Worm (Caenorhabditis elegans): ENCODE results near the gene F55C9.11.
"Not testable (repeated sequence)": the region's sequence is repeated elsewhere in the genome, so short reads cannot be mapped to it uniquely, and the experiment has no call there.

Gene F55C9.11

DNA sequence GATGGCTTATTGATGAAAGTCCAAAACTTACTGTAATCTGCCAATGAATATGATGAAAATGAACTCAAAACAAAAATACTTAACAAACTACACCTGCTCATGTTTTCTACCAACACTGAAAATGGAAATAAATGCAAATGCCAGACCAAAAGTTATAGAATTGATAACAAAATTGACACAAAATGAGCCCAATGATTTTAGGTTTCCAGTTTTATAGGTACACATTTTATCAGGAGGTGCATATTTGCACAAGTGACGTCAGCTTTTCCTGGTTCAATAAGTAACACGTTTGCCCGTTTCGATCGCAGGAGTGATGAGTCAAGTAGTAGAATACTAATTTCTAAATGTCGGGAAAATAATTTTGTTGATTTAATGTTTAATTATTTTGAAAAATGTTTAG is 12.8 kb downstream of the F55C9.11 start, which contains the start of gene F55C9.6:
F55C9.6 (minus strand) TSS at position 101 of the 400 bp plus-strand sequence.
- no peak for TF ChIP-seq med-1 (GFP tag; optimal IDR thresholded peaks at IDR 0.05; ENCODE audit: insufficient read depth)

DNA sequence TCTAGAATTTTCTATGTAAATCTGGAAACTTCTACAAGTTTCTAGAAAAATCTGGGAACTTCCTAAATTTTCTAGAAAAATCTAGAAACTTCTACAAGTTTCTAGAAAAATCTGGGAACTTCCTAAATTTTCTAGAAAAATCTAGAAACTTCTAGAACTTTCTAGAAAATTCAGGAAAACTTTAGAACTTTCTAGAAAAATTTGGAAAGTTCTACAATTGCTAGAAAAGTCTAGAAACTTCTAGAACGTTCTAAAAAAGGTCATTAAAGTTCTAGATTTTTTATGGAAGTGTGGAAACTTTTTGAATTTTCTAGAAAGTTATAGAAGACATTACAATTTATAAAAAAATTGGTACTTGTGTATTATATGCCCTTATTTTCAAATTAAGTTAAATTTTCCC is 16.5 kb downstream of the F55C9.11 start, which contains the start of gene F55C9.5:
F55C9.5 (minus strand) TSS at position 101 of the 400 bp plus-strand sequence.
- TF ChIP-seq flt-1 (GFP tag; IDR thresholded peaks at IDR 0.05), result no peak
- no peak for TF ChIP-seq T22C8.4 (GFP tag; IDR thresholded peaks at IDR 0.05)
- no peak for TF ChIP-seq cog-1 (tag; optimal IDR thresholded peaks at IDR 0.05)
- no peak for TF ChIP-seq tab-1 (GFP tag; IDR thresholded peaks at IDR 0.05)
- TF ChIP-seq ref-1 (GFP tag; conservative IDR thresholded peaks at IDR 0.05), result no peak
- TF ChIP-seq ztf-23 (GFP tag; IDR thresholded peaks at IDR 0.05), result no peak
- TF ChIP-seq med-1 (GFP tag; optimal IDR thresholded peaks at IDR 0.05; ENCODE audit: insufficient read depth), result no peak
- no peak for TF ChIP-seq ztf-29 (GFP tag; IDR thresholded peaks at IDR 0.05)
- no peak for TF ChIP-seq klf-2 (GFP tag; conservative IDR thresholded peaks at IDR 0.05)

DNA sequence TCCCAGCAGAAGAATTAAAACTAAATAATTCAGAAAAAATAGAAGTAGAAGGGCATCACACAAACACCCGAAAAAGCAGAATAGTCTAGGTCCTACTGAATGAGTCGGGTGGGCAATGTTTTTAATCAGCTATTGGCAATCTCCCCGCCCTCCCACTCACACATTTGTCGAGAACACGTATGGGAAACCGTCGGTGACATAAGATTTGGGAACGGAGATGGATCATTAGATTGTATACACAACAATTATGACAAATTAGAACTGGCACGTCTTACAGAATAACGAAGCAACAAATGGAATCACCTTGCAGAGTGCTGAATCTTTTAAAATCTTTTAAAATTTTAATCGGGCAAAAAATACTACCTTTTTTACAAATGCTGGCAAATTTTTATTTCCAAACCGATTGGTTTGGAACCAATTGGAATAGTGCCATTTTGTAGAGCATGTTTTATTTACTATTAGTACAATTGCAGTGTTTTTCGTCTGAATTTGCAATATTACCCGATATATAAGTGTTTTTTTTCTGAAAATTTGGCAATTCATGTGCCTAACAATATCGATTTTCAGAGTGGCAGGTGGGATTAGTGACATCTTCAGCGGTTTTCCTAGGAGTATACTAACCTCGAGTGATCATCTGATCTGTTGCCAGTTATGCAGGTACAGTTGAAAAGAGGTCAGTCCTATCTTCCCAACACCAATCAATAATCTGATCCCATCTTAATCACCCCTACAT is 21.3 kb downstream of the F55C9.11 start, which contains the start of the genes F55C9.3 and fbxb-57:
F55C9.3 (minus strand) TSS at position 101 of the 733 bp plus-strand sequence.
fbxb-57 (plus strand) TSS at position 683 of the 733 bp plus-strand sequence.
- no peak for TF ChIP-seq flt-1 (GFP tag; IDR thresholded peaks at IDR 0.05)

DNA sequence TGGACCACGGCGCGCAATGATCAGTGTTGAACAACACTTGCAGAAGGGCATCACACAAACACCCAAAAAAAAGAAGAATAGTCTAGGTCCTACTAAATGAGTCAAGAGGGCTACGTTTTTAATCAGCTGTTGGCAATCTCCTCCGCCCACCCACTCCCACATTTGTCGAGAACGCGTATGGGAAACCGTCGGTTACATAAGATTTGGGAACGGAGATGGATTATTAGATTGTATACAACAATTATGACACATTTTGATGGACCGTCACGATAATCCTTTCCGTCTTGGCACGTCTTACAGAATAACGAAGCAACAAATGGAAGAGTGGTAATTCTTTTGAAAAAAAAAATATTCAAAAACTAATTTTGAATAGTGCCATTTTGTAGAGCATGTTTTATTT is 23.6 kb downstream of the F55C9.11 start:
- no peak for TF ChIP-seq tab-1 (GFP tag; IDR thresholded peaks at IDR 0.05)
- no peak for TF ChIP-seq cog-1 (tag; optimal IDR thresholded peaks at IDR 0.05)
- TF ChIP-seq ref-1 (GFP tag; conservative IDR thresholded peaks at IDR 0.05), result no peak
- TF ChIP-seq med-1 (GFP tag; optimal IDR thresholded peaks at IDR 0.05; ENCODE audit: insufficient read depth), result no peak
- no peak for TF ChIP-seq T22C8.4 (GFP tag; IDR thresholded peaks at IDR 0.05)
- TF ChIP-seq ztf-29 (GFP tag; IDR thresholded peaks at IDR 0.05), result no peak
- TF ChIP-seq ztf-23 (GFP tag; IDR thresholded peaks at IDR 0.05), result no peak
- TF ChIP-seq flt-1 (GFP tag; IDR thresholded peaks at IDR 0.05), result no peak

DNA sequence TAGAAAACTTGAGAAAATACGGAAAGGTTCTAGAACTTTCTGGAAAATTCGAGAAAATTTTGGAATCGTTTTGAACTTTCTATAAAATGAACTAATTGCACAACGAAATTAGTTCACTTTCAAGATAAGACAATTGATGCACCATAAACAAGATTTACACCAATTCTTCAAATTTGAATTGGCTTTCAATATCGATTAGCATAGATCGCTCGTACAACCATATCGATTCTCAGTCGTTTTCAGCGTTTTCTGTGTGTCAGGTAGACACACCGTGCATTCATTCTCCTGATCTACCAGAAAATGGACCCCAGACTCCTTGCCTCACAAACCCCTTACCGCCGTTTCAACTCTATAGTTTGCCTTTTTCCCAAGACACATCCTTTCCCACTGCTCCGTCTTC is 27.2 kb downstream of the F55C9.11 start, which contains the start of gene fbxb-117:
fbxb-117 (plus strand) TSS at position 301 of the 400 bp plus-strand sequence.
- TF ChIP-seq cog-1 (tag; optimal IDR thresholded peaks at IDR 0.05), result no peak
- TF ChIP-seq tab-1 (GFP tag; IDR thresholded peaks at IDR 0.05), result no peak
- no peak for TF ChIP-seq ztf-29 (GFP tag; IDR thresholded peaks at IDR 0.05)
- no peak for TF ChIP-seq klf-2 (GFP tag; conservative IDR thresholded peaks at IDR 0.05)
- TF ChIP-seq med-1 (GFP tag; optimal IDR thresholded peaks at IDR 0.05; ENCODE audit: insufficient read depth), result no peak
- TF ChIP-seq flt-1 (GFP tag; IDR thresholded peaks at IDR 0.05), result no peak
- no peak for TF ChIP-seq ref-1 (GFP tag; conservative IDR thresholded peaks at IDR 0.05)
- no peak for TF ChIP-seq T22C8.4 (GFP tag; IDR thresholded peaks at IDR 0.05)
- TF ChIP-seq ztf-23 (GFP tag; IDR thresholded peaks at IDR 0.05), result no peak

DNA sequence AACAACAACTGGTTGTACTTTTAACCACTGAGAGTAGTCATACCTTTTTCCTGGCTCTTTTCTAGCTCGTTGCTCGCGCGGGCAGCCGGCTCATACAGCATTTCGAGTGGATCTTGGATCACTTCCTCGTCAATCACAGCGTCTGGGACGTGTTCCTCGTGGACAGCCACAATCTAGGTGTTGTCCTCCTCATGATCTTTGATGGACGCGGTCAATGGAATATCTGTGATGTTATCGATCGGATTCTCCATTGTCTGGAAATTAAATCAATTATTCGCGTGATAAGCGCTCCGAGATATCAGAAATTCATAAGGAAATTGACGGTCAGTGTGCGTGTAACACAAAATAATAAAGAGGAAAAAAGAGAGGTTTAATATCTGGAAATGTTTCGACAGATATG is 29.6 kb downstream of the F55C9.11 start, which contains the start of gene F21D9.8:
F21D9.8 (minus strand) TSS at position 101 of the 400 bp plus-strand sequence.
- TF ChIP-seq ztf-29 (GFP tag; IDR thresholded peaks at IDR 0.05), result no peak
- no peak for TF ChIP-seq ref-1 (GFP tag; conservative IDR thresholded peaks at IDR 0.05)
- TF ChIP-seq tab-1 (GFP tag; IDR thresholded peaks at IDR 0.05), result no peak
- TF ChIP-seq klf-2 (GFP tag; conservative IDR thresholded peaks at IDR 0.05), result no peak
- no peak for TF ChIP-seq T22C8.4 (GFP tag; IDR thresholded peaks at IDR 0.05)
- no peak for TF ChIP-seq cog-1 (tag; optimal IDR thresholded peaks at IDR 0.05)
- TF ChIP-seq flt-1 (GFP tag; IDR thresholded peaks at IDR 0.05), result no peak
- no peak for TF ChIP-seq med-1 (GFP tag; optimal IDR thresholded peaks at IDR 0.05; ENCODE audit: insufficient read depth)
- TF ChIP-seq ztf-23 (GFP tag; IDR thresholded peaks at IDR 0.05), result no peak

DNA sequence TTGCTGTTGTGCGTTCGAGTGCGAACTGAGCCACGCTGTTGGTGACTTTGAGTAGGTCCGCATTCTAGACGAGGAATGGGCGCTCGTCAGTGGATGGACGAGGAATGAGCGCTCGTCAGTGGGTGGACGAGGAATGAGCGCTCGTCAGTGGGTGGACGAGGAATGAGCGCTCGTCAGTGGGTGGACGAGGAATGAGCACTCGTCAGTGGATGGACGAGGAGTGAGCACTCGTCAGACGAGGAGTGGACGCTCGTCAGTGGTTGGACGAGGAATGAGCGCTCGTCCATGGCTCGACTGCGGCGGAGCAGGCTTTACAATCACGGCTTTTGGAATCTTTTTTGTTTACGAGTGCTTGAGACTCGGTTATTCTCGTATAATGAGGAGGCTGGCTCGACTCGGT is 31.0 kb downstream of the F55C9.11 start:
- TF ChIP-seq tab-1 (GFP tag; IDR thresholded peaks at IDR 0.05) (no peak), ref-1 (GFP tag; conservative IDR thresholded peaks at IDR 0.05) (no peak), klf-2 (GFP tag; conservative IDR thresholded peaks at IDR 0.05) (no peak), ztf-23 (GFP tag; IDR thresholded peaks at IDR 0.05) (no peak), flt-1 (GFP tag; IDR thresholded peaks at IDR 0.05) (no peak), ztf-29 (GFP tag; IDR thresholded peaks at IDR 0.05) (no peak), T22C8.4 (GFP tag; IDR thresholded peaks at IDR 0.05) (no peak), cog-1 (tag; optimal IDR thresholded peaks at IDR 0.05) (no peak), med-1 (GFP tag; optimal IDR thresholded peaks at IDR 0.05; ENCODE audit: insufficient read depth) (no peak)

DNA sequence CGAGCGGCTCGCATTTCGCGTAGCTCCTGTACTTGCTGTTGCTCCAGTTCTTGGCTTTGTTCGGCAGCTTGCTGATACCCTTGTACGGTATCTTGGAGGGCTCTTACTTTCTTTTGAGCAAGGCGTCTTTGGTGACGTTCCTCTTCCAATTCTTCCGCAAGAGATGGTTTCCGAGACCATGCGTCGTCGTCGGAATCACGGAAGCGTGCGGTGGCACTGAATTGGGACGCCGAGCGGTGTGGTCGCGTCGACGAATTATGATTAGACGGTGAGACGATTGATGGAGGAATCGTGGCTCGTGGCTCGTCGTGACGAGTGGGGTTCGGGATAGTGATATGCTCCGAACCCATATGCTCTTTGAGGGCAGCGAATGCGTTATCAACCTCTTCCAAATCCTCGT is 33.1 kb downstream of the F55C9.11 start:
- no peak for TF ChIP-seq tab-1 (GFP tag; IDR thresholded peaks at IDR 0.05)

DNA sequence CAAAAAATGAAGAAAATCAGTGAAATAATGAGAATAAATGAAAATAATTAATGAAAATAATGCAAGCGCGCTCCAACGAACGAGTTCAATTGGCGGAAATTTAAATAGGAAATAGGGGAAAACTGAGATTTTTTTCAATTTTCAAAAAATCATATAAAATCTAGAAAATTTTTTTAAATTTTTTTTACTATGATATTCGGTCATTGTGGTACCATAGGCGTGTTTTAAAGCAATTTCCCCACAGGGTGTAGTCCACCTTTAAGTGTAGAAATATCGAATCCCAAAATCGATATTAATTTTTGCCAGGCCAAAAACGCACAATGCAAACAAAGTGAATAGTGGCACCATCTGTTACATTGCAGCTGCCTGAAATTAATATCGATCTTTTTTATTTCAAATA is 45.3 kb downstream of the F55C9.11 start, which contains the start of gene F21D9.1:
F21D9.1 (plus strand) TSS at position 301 of the 400 bp plus-strand sequence.
- TF ChIP-seq ztf-23 (GFP tag; IDR thresholded peaks at IDR 0.05); ref-1 (GFP tag; conservative IDR thresholded peaks at IDR 0.05); flt-1 (GFP tag; IDR thresholded peaks at IDR 0.05): not testable (repeated sequence)

DNA sequence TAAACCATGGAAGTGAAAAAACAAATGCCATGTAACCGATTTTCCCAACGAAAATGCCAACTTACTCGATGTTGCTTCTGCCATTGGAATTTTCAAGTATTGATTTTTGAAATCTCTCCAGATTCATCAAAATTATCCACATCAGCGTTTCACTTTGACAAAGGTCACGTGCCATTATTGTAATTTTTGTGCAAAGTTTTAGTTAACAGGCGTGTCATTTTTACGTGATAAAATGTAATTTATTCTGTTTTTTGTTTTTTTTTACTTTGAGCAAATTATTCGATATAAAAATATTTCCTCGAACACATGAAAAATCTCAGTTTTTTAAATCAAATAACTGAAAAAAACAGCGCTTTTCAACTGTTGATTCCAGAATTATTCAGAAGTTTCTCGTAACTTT is 47.1 kb downstream of the F55C9.11 start, which contains the start of gene F21D9.2:
F21D9.2 (minus strand) TSS at position 101 of the 400 bp plus-strand sequence.
- no peak for TF ChIP-seq ref-1 (GFP tag; conservative IDR thresholded peaks at IDR 0.05)
- no peak for TF ChIP-seq ztf-29 (GFP tag; IDR thresholded peaks at IDR 0.05)
- TF ChIP-seq klf-2 (GFP tag; conservative IDR thresholded peaks at IDR 0.05), result no peak
- TF ChIP-seq flt-1 (GFP tag; IDR thresholded peaks at IDR 0.05), result no peak
- no peak for TF ChIP-seq ztf-23 (GFP tag; IDR thresholded peaks at IDR 0.05)
- TF ChIP-seq tab-1 (GFP tag; IDR thresholded peaks at IDR 0.05), result no peak
- no peak for TF ChIP-seq cog-1 (tag; optimal IDR thresholded peaks at IDR 0.05)
- TF ChIP-seq med-1 (GFP tag; optimal IDR thresholded peaks at IDR 0.05; ENCODE audit: insufficient read depth), result no peak
- no peak for TF ChIP-seq T22C8.4 (GFP tag; IDR thresholded peaks at IDR 0.05)

Measured in whole organism, midembryonic.